Worm (Caenorhabditis elegans): Measurements from ENCODE around the gene del-9.

DNA sequence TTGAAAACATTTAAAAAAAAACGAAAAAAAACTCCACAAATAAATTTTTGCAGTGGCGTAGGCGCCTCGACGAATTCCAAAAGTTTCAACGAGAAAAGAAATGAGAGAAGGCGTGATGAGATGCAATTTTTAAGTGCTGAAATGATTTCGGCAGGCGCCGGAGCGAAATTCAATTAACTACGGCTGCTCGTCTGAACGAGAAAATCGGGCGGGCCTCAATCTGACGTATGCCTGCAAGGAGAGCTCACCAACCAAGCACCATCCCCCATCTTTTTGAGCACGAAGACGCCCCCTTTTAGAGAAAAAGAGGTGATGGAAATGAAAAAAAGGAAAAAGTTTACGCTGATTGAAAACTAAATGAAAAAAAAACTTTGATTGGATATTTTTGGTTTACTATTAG, 17.7 kb upstream of the del-9 start:
- TF ChIP-seq nhr-237 (tag; optimal IDR thresholded peaks at IDR 0.05): no peak
- TF ChIP-seq pha-4 (tag; optimal IDR thresholded peaks at IDR 0.05): no peak
- no peak for TF ChIP-seq snpc-4 (tag; optimal IDR thresholded peaks at IDR 0.05)
- no peak for TF ChIP-seq lin-39 (tag; optimal IDR thresholded peaks at IDR 0.05)
- no peak for TF ChIP-seq pqm-1 (tag; optimal IDR thresholded peaks at IDR 0.05)
- TF ChIP-seq nhr-23 (tag; optimal IDR thresholded peaks at IDR 0.05): no peak
- TF ChIP-seq unc-62 (GFP tag; optimal IDR thresholded peaks at IDR 0.05): no peak
- no peak for TF ChIP-seq zag-1 (tag; optimal IDR thresholded peaks at IDR 0.05)
- no peak for TF ChIP-seq tbx-2 (tag; optimal IDR thresholded peaks at IDR 0.05)
- TF ChIP-seq ceh-82 (tag; optimal IDR thresholded peaks at IDR 0.05): no peak
